Worm (Caenorhabditis elegans) whole organism, mixed stage, embryonic: Measurements from ENCODE around the gene T24H10.1.

Experiments
- M03D4.4 ChIP-seq: sonication (generic microtip); optimal IDR thresholded peaks from 2 replicates; lab custom pipeline; 2017; ENCODE audit warnings: mild to moderate bottlenecking, missing genetic modification characterization, missing compliant biosample characterization
- blmp-1 ChIP-seq: fragments of 150-350 bp; optimal IDR thresholded peaks from 2 replicates; lab custom pipeline; 2014; ENCODE audit warnings: missing biosample characterization, missing genetic modification characterization
- elt-3 ChIP-seq: fragments of 150-350 bp; optimal IDR thresholded peaks from 2 replicates; lab custom pipeline; 2014; ENCODE audit warnings: missing biosample characterization, missing genetic modification characterization
- nhr-237 ChIP-seq: fragments of 150-350 bp; optimal IDR thresholded peaks from 2 replicates; lab custom pipeline; 2014; ENCODE audit warnings: missing biosample characterization, missing genetic modification characterization
- sem-2 ChIP-seq: fragments of 200-800 bp; sonication (Bioruptor generic); optimal IDR thresholded peaks from 2 replicates; lab custom pipeline; 2018; ENCODE audit warnings: mild to moderate bottlenecking, missing genetic modification characterization, missing compliant biosample characterization

DNA sequence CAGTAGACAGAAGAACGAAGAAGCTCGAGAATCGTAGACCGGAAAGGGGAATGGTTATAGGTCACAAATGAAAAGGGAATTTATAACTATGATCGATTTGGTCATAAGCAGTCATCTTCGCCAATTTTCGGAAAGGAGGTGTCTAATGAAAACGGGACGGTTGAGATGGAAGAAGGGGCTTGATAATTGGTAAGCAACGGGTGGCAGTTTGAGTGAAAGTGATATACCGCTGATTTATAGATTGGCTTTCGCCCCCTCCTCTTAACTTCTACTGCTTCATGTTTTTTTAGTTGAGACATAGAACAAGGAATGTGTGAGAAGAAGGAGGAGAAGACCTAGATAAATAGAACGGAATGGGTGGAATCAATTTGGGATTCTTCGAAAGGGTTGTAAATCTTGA, 26.4 kb upstream of the T24H10.1 start:
- TF ChIP-seq elt-3 (tag; lab: Kevin White, UChicago): no peak
- no peak for TF ChIP-seq blmp-1
- TF ChIP-seq nhr-237: no peak
- no peak for TF ChIP-seq sem-2 (GFP tag; lab: Kevin White, UChicago)
- TF ChIP-seq M03D4.4: no peak
